Worm (Caenorhabditis elegans) whole organism, mixed stage, embryonic: ENCODE results near the gene K08H2.10.

Experiments
- ceh-39 ChIP-seq: fragments of 150-350 bp; optimal IDR thresholded peaks from 2 replicates; lab custom pipeline; 2014; ENCODE audit warnings: missing biosample characterization, missing genetic modification characterization
- elt-1 ChIP-seq: sonication (generic microtip); optimal IDR thresholded peaks from 2 replicates; lab custom pipeline; 2017; ENCODE audit warnings: missing genetic modification characterization, mild to moderate bottlenecking, missing compliant biosample characterization, antibody characterized with exemption, moderate library complexity, borderline replicate concordance; ENCODE audit not compliant: insufficient read depth
- flh-1 ChIP-seq: fragments of 200-800 bp; sonication (Bioruptor generic); optimal IDR thresholded peaks from 2 replicates; lab custom pipeline; 2018; ENCODE audit warnings: mild to moderate bottlenecking, missing genetic modification characterization, moderate library complexity, missing compliant biosample characterization
- hlh-1 ChIP-seq: fragments of 150-350 bp; optimal IDR thresholded peaks from 2 replicates; lab custom pipeline; 2014; ENCODE audit warnings: missing biosample characterization, missing genetic modification reagents, missing genetic modification characterization
- lin-13 ChIP-seq: fragments of 150-350 bp; optimal IDR thresholded peaks from 2 replicates; lab custom pipeline; 2014; ENCODE audit warnings: missing biosample characterization, missing genetic modification characterization
- lsy-2 ChIP-seq: fragments of 150-350 bp; optimal IDR thresholded peaks from 2 replicates; lab custom pipeline; 2014; ENCODE audit warnings: missing biosample characterization, missing genetic modification characterization
- mep-1 ChIP-seq: fragments of 150-350 bp; optimal IDR thresholded peaks from 2 replicates; lab custom pipeline; 2017; ENCODE audit warnings: missing biosample characterization, missing genetic modification reagents, missing genetic modification characterization, inconsistent platforms
- nhr-12 ChIP-seq: fragments of 150-350 bp; optimal IDR thresholded peaks from 2 replicates; lab custom pipeline; 2014; ENCODE audit warnings: missing biosample characterization, missing genetic modification characterization
- nhr-28 ChIP-seq: fragments of 150-350 bp; optimal IDR thresholded peaks from 2 replicates; lab custom pipeline; 2014; ENCODE audit warnings: missing biosample characterization, missing genetic modification characterization
- nhr-76 ChIP-seq: sonication (generic microtip); optimal IDR thresholded peaks from 2 replicates; lab custom pipeline; 2017; ENCODE audit warnings: missing biosample characterization, missing genetic modification characterization
- pha-4 ChIP-seq: fragments of 150-350 bp; optimal IDR thresholded peaks from 2 replicates; lab custom pipeline; 2018; ENCODE audit warnings: missing biosample characterization, missing genetic modification reagents, missing genetic modification characterization
- snpc-4 ChIP-seq: fragments of 150-350 bp; optimal IDR thresholded peaks from 2 replicates; lab custom pipeline; 2014; ENCODE audit warnings: missing biosample characterization, missing genetic modification characterization
- unc-39 ChIP-seq: fragments of 150-350 bp; optimal IDR thresholded peaks from 2 replicates; lab custom pipeline; 2014; ENCODE audit warnings: missing biosample characterization, missing genetic modification characterization
- unc-62 ChIP-seq: fragments of 150-350 bp; optimal IDR thresholded peaks from 2 replicates; lab custom pipeline; 2014; ENCODE audit warnings: missing biosample characterization, missing genetic modification reagents, missing genetic modification characterization

- no peak for TF ChIP-seq nhr-76 (tag; lab: Kevin White, UChicago)
- TF ChIP-seq mep-1 (tag; lab: Kevin White, UChicago): no peak
- TF ChIP-seq snpc-4: no peak
- no peak for TF ChIP-seq pha-4 (tag; lab: Kevin White, UChicago)
- TF ChIP-seq elt-1 (tag; lab: Kevin White, UChicago): no peak
- no peak for TF ChIP-seq lsy-2
- TF ChIP-seq unc-39 (tag; lab: Kevin White, UChicago): no peak
- no peak for TF ChIP-seq nhr-28 (tag; lab: Kevin White, UChicago)
- no peak for TF ChIP-seq unc-62 (GFP tag; lab: Kevin White, UChicago)
- no peak for TF ChIP-seq lin-13 (tag; lab: Kevin White, UChicago)
- TF ChIP-seq flh-1 (GFP tag; lab: Kevin White, UChicago): no peak
- no peak for TF ChIP-seq ceh-39 (tag; lab: Kevin White, UChicago)
- TF ChIP-seq hlh-1 (tag; lab: Kevin White, UChicago): no peak
- TF ChIP-seq nhr-12 (tag; lab: Kevin White, UChicago): no peak
Measured at ce11 chrX:13227778-13228177, 29.8 kb upstream of the K08H2.10 start.
